Worm (Caenorhabditis elegans): ENCODE data around the gene srw-39.

Gene srw-39

ce11 chrV:20162290-20163104 lies 9.3 kb downstream of the srw-39 start:
- TF ChIP-seq hlh-6 (tag; optimal IDR thresholded peaks at IDR 0.05) (no peak), rnt-1 (tag; optimal IDR thresholded peaks at IDR 0.05) (no peak), ceh-24 (tag; optimal IDR thresholded peaks at IDR 0.05) (no peak), hlh-30 (tag; optimal IDR thresholded peaks at IDR 0.05; ENCODE audit: insufficient read depth) (no peak), ceh-34 (tag; optimal IDR thresholded peaks at IDR 0.05) (no peak)

ce11 chrV:20161781-20162289 lies 10.0 kb downstream of the srw-39 start:
- TF ChIP-seq unc-3 (GFP tag; conservative IDR thresholded peaks at IDR 0.05): no peak
- TF ChIP-seq unc-3 (tag; optimal IDR thresholded peaks at IDR 0.05): no peak
- TF ChIP-seq syd-9 (tag; optimal IDR thresholded peaks at IDR 0.05): no peak
- no peak for TF ChIP-seq K09A11.1 (tag; optimal IDR thresholded peaks at IDR 0.05; ENCODE audit: insufficient read depth)
- no peak for TF ChIP-seq lin-11 (tag; optimal IDR thresholded peaks at IDR 0.05)
- TF ChIP-seq ahr-1 (tag; optimal IDR thresholded peaks at IDR 0.05): no peak
- no peak for TF ChIP-seq pros-1 (tag; optimal IDR thresholded peaks at IDR 0.05)
- no peak for TF ChIP-seq pax-1 (tag; optimal IDR thresholded peaks at IDR 0.05)
- TF ChIP-seq ceh-9 (tag; optimal IDR thresholded peaks at IDR 0.05): no peak
- TF ChIP-seq hlh-15 (tag; optimal IDR thresholded peaks at IDR 0.05): no peak
- TF ChIP-seq tbx-7 (tag; optimal IDR thresholded peaks at IDR 0.05): no peak
- no peak for TF ChIP-seq C38D4.7 (GFP tag; optimal IDR thresholded peaks at IDR 0.05)
- TF ChIP-seq unc-42 (tag; optimal IDR thresholded peaks at IDR 0.05): no peak
- TF ChIP-seq elt-2 (tag; optimal IDR thresholded peaks at IDR 0.05): no peak
- TF ChIP-seq npax-4 (tag; optimal IDR thresholded peaks at IDR 0.05): no peak
- no peak for TF ChIP-seq unc-55 (GFP tag; optimal IDR thresholded peaks at IDR 0.05)
- TF ChIP-seq dve-1 (tag; optimal IDR thresholded peaks at IDR 0.05): no peak
- TF ChIP-seq nfya-1 (tag; optimal IDR thresholded peaks at IDR 0.05): no peak
- TF ChIP-seq pat-9 (tag; optimal IDR thresholded peaks at IDR 0.05): no peak

- no peak for TF ChIP-seq hlh-8 (tag; optimal IDR thresholded peaks at IDR 0.05)
- TF ChIP-seq npax-4 (tag; optimal IDR thresholded peaks at IDR 0.05): no peak
- TF ChIP-seq odd-2 (tag; optimal IDR thresholded peaks at IDR 0.05): no peak
- no peak for TF ChIP-seq madf-2 (tag; optimal IDR thresholded peaks at IDR 0.05)
- TF ChIP-seq sox-2 (GFP tag; IDR thresholded peaks at IDR 0.05): no peak
- no peak for TF ChIP-seq hlh-13 (GFP tag; optimal IDR thresholded peaks at IDR 0.05)
- TF ChIP-seq F13H6.1 (tag; optimal IDR thresholded peaks at IDR 0.05): no peak
- TF ChIP-seq ceh-45 (GFP tag; IDR thresholded peaks at IDR 0.05): no peak
- TF ChIP-seq mec-3 (tag; optimal IDR thresholded peaks at IDR 0.05; ENCODE audit: borderline replicate concordance): no peak
- TF ChIP-seq sdc-2 (tag; optimal IDR thresholded peaks at IDR 0.05): no peak
- TF ChIP-seq pag-3 (tag; optimal IDR thresholded peaks at IDR 0.05; ENCODE audit: borderline replicate concordance): no peak
- TF ChIP-seq pha-2 (tag; optimal IDR thresholded peaks at IDR 0.05): no peak
- TF ChIP-seq elt-2 (tag; optimal IDR thresholded peaks at IDR 0.05): no peak
- no peak for TF ChIP-seq ceh-2 (tag; optimal IDR thresholded peaks at IDR 0.05)
- TF ChIP-seq ceh-18 (tag; optimal IDR thresholded peaks at IDR 0.05): no peak
- TF ChIP-seq K02D7.2 (tag; optimal IDR thresholded peaks at IDR 0.05): no peak
These were observed 13.6 kb downstream of the srw-39 start, which contains the start of gene F19B2.6 for ce11 chrV:20158223-20158622. TSS of gene F19B2.6 (plus strand) at chrV:20158523.
